Fruit fly (Drosophila melanogaster) whole organism, wandering third instar larva: Measurements from ENCODE around the gene CG43844.

Experiments
- Abd-B ChIP-seq: fragments of >200 bp; optimal IDR thresholded peaks from 2 replicates; lab custom pipeline; 2017; ENCODE audit warnings: missing biosample characterization, missing genetic modification characterization
- CG32264 ChIP-seq: fragments of 200-800 bp; sonication (Bioruptor generic); optimal IDR thresholded peaks from 2 replicates; lab custom pipeline; 2016; ENCODE audit warnings: missing biosample characterization, missing genetic modification characterization
- CrebA ChIP-seq: fragments of 200-800 bp; sonication (Bioruptor generic); optimal IDR thresholded peaks from 2 replicates; lab custom pipeline; 2016; ENCODE audit warnings: missing biosample characterization, mild to moderate bottlenecking, missing genetic modification characterization, borderline replicate concordance
- Dfd ChIP-seq: fragments of >200 bp; optimal IDR thresholded peaks from 2 replicates; lab custom pipeline; 2017; ENCODE audit warnings: missing biosample characterization, missing genetic modification characterization
- Dif ChIP-seq: fragments of 200-275, 200-300 bp; sonication (Bioruptor generic); optimal IDR thresholded peaks from 2 replicates; lab custom pipeline; 2018; ENCODE audit warnings: missing biosample characterization, missing genetic modification characterization; ENCODE audit not compliant: partially characterized antibody
- Hnf4 ChIP-seq: fragments of 200-800 bp; sonication (Bioruptor generic); optimal IDR thresholded peaks from 2 replicates; lab custom pipeline; 2016; ENCODE audit warnings: missing biosample characterization, mild to moderate bottlenecking, missing genetic modification characterization
- Hr78 ChIP-seq: fragments of >200 bp; optimal IDR thresholded peaks from 2 replicates; lab custom pipeline; 2017; ENCODE audit warnings: missing biosample characterization, missing genetic modification characterization
- Hr83 ChIP-seq: fragments of 200-300 bp; sonication (Bioruptor generic); optimal IDR thresholded peaks from 2 replicates; lab custom pipeline; 2016; ENCODE audit warnings: missing biosample characterization, mild to moderate bottlenecking, missing genetic modification characterization, moderate library complexity; ENCODE audit not compliant: poor library complexity, severe bottlenecking
- Jra ChIP-seq: sonication (Bioruptor generic); optimal IDR thresholded peaks from 2 replicates; lab custom pipeline; 2016; ENCODE audit warnings: missing biosample characterization, missing genetic modification characterization
- Mio ChIP-seq: sonication (Bioruptor generic); optimal IDR thresholded peaks from 2 replicates; lab custom pipeline; 2016; ENCODE audit warnings: missing biosample characterization, missing genetic modification characterization
- Myc ChIP-seq: fragments of >200 bp; optimal IDR thresholded peaks from 2 replicates; lab custom pipeline; 2017
- N ChIP-seq: fragments of >200 bp; optimal IDR thresholded peaks from 2 replicates; lab custom pipeline; 2018; ENCODE audit warnings: missing biosample characterization, missing external identifiers, missing genetic modification characterization
- OdsH ChIP-seq: fragments of 200-800 bp; sonication (Bioruptor generic); optimal IDR thresholded peaks from 2 replicates; lab custom pipeline; 2016; ENCODE audit warnings: missing biosample characterization, mild to moderate bottlenecking, missing genetic modification characterization
- Rel ChIP-seq, 2 experiments: fragments of 200-800 bp; sonication (Bioruptor generic) in 1 of 2; optimal IDR thresholded peaks; 2 replicates in 1 of 2; 3 replicates in 1 of 2; lab custom pipeline; 2016 to 2019; ENCODE audit warnings: mild to moderate bottlenecking in 2 of 2, missing biosample characterization in 2 of 2, missing genetic modification characterization in 2 of 2, moderate library complexity in 1 of 2
- Sp1 ChIP-seq: fragments of 200-800 bp; sonication (Bioruptor generic); optimal IDR thresholded peaks from 3 replicates; lab custom pipeline; 2019; ENCODE audit warnings: missing biosample characterization, mild to moderate bottlenecking, missing genetic modification characterization, moderate library complexity
- Vsx2 ChIP-seq: fragments of 200-300, 225-300 bp; sonication (Bioruptor generic); optimal IDR thresholded peaks from 2 replicates; lab custom pipeline; 2018; ENCODE audit warnings: missing biosample characterization, missing genetic modification characterization; ENCODE audit not compliant: partially characterized antibody
- br ChIP-seq: fragments of 200-800 bp; sonication (Bioruptor generic); optimal IDR thresholded peaks from 2 replicates; lab custom pipeline; 2016; ENCODE audit warnings: missing biosample characterization, missing genetic modification characterization
- brk ChIP-seq: fragments of 200-800 bp; sonication (Bioruptor generic); optimal IDR thresholded peaks from 2 replicates; lab custom pipeline; 2016; ENCODE audit warnings: missing biosample characterization, mild to moderate bottlenecking, missing genetic modification characterization
- dl ChIP-seq, 2 experiments: fragments of 175-275, 200-275 bp in 1 of 2; fragments of 200-275 bp in 1 of 2; sonication (Bioruptor generic); optimal IDR thresholded peaks; lab custom pipeline; 2018; ENCODE audit warnings: mild to moderate bottlenecking in 2 of 2, missing biosample characterization in 2 of 2, missing genetic modification characterization in 2 of 2, moderate library complexity in 2 of 2; ENCODE audit not compliant: partially characterized antibody in 2 of 2, insufficient read depth in 1 of 2
- dmrt93B ChIP-seq: fragments of 200-800 bp; sonication (Bioruptor generic); optimal IDR thresholded peaks from 2 replicates; lab custom pipeline; 2018; ENCODE audit warnings: missing biosample characterization, mild to moderate bottlenecking, missing genetic modification characterization
- ey ChIP-seq: fragments of 200-800 bp; sonication (Bioruptor generic); optimal IDR thresholded peaks from 2 replicates; lab custom pipeline; 2016; ENCODE audit warnings: missing biosample characterization, missing genetic modification characterization
- foxo ChIP-seq, 2 experiments: fragments of 200-800 bp; sonication (Bioruptor generic); optimal IDR thresholded peaks; 2 replicates in 1 of 2; 3 replicates in 1 of 2; lab custom pipeline; 2016 to 2017; ENCODE audit warnings: missing biosample characterization in 2 of 2, missing genetic modification characterization in 2 of 2
- fru ChIP-seq: fragments of 200-800 bp; sonication (Bioruptor generic); optimal IDR thresholded peaks from 3 replicates; lab custom pipeline; 2016; ENCODE audit warnings: missing biosample characterization, mild to moderate bottlenecking, missing genetic modification characterization
- h ChIP-seq: fragments of 200-800 bp; sonication (Bioruptor generic); optimal IDR thresholded peaks from 3 replicates; lab custom pipeline; 2016; ENCODE audit warnings: missing biosample characterization, mild to moderate bottlenecking, missing genetic modification characterization
- jim ChIP-seq: fragments of 175-275, 200-325 bp; sonication (Bioruptor generic); optimal IDR thresholded peaks from 2 replicates; lab custom pipeline; 2016; ENCODE audit warnings: missing biosample characterization, mild to moderate bottlenecking, missing genetic modification characterization
- pan ChIP-seq: fragments of >200 bp; optimal IDR thresholded peaks from 2 replicates; lab custom pipeline; 2017
- psq ChIP-seq: fragments of 200-800 bp; sonication (Bioruptor generic); optimal IDR thresholded peaks from 3 replicates; lab custom pipeline; 2017; ENCODE audit warnings: missing biosample characterization, mild to moderate bottlenecking, missing genetic modification characterization, moderate library complexity
- rgr ChIP-seq: fragments of 200-800 bp; sonication (Bioruptor generic); optimal IDR thresholded peaks from 3 replicates; lab custom pipeline; 2016; ENCODE audit warnings: missing biosample characterization, mild to moderate bottlenecking, missing genetic modification characterization
- sage ChIP-seq: fragments of 200-800 bp; sonication (Bioruptor generic); optimal IDR thresholded peaks from 2 replicates; lab custom pipeline; 2016; ENCODE audit warnings: missing biosample characterization, mild to moderate bottlenecking, missing genetic modification characterization
- sv ChIP-seq: fragments of 200-800 bp; sonication (Bioruptor generic); optimal IDR thresholded peaks from 3 replicates; lab custom pipeline; 2016; ENCODE audit warnings: missing biosample characterization, missing genetic modification characterization
- tai ChIP-seq: sonication (Bioruptor generic); optimal IDR thresholded peaks from 2 replicates; lab custom pipeline; 2016; ENCODE audit warnings: missing biosample characterization, missing genetic modification characterization
- usp ChIP-seq: fragments of >200 bp; optimal IDR thresholded peaks from 2 replicates; lab custom pipeline; 2017; ENCODE audit warnings: missing biosample characterization, missing genetic modification characterization
- woc ChIP-seq: sonication (Bioruptor generic); optimal IDR thresholded peaks from 2 replicates; lab custom pipeline; 2016; ENCODE audit warnings: missing biosample characterization, mild to moderate bottlenecking, missing genetic modification characterization

The CG43844 gene

DNA sequence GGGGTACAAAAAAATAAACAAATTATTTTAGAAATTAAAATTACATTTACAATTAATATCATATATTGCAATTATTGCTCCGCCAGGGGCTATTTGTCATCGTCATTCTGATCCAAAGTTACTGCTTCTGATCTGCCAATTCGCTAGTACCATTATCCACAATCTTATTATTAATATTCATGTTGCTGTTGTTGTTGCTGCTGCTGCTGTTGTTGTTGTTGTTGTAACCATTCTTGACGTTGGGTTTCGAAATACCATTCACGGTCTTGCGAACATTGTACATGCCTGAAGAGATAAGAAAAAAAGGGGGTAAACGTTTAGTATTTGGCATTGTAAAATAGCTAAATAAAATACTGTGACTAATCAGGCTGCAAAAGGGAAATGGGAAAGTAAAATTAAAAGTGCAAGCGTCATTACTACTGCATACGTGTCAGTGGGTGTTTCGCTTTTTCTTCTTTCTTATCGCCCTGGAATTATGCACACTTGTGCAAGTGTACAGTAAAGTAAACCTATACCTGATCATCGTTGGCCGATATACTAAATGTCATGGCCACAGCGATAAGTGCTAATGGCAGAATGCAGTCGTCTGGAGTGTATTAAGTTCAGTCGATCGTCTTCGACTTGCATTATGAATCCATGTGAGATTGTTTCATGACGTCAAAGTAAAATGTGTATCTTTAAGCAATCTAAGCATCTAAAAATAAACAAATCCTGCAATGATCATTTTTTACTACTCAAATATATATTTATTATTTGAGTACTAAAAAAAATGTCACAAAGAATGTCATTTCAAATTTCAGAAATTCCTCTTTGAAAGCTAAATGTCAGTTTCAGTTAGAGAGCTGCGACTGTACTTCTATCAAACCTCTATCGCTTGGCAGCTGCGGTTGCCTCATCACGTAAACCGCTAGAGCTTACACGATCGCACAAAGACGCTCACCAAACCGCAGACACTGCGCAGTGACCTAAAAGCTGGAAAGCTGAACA, 37.5 kb upstream of the CG43844 start:
- TF ChIP-seq Dif (GFP tag; lab: Kevin White, UChicago) = peak; percentile 36
- no peak for TF ChIP-seq Dfd
- TF ChIP-seq Myc (lab: Kevin White, UChicago) = no peak
- no peak for TF ChIP-seq usp (GFP tag; lab: Kevin White, UChicago)
- TF ChIP-seq Mio = no peak
- TF ChIP-seq dl (GFP tag; optimal IDR thresholded peaks at IDR 0.05; lab: Kevin White, UChicago; ENCODE audit: insufficient read depth in 1 of 2, partially characterized antibody in 2 of 2) = no peak
- no peak for TF ChIP-seq sv (GFP tag; lab: Kevin White, UChicago)
- no peak for TF ChIP-seq Rel (GFP tag; optimal IDR thresholded peaks at IDR 0.05; lab: Kevin White, UChicago)
- TF ChIP-seq Rel (tag; optimal IDR thresholded peaks at IDR 0.05; lab: Kevin White, UChicago) = peak; percentile 51
- TF ChIP-seq tai (GFP tag; lab: Kevin White, UChicago) = no peak
- TF ChIP-seq Hnf4 (GFP tag; lab: Kevin White, UChicago) = no peak
- TF ChIP-seq CrebA (GFP tag; lab: Kevin White, UChicago) = peak; percentile 58

- TF ChIP-seq rgr = peak; percentile 22
- TF ChIP-seq Hr83 (GFP tag; lab: Kevin White, UChicago) = peak; percentile 2
- peak; percentile 75 for TF ChIP-seq psq
- TF ChIP-seq Mio = no peak
- TF ChIP-seq Dif (GFP tag; lab: Kevin White, UChicago) = no peak
- TF ChIP-seq dmrt93B = no peak
- no peak for TF ChIP-seq Abd-B (GFP tag; lab: Kevin White, UChicago)
- no peak for TF ChIP-seq Myc (lab: Kevin White, UChicago)
- TF ChIP-seq ey (GFP tag; lab: Kevin White, UChicago) = no peak
- peak; percentile 7 for TF ChIP-seq OdsH (GFP tag; lab: Kevin White, UChicago)
- TF ChIP-seq fru (GFP tag; lab: Kevin White, UChicago) = peak; percentile 9
- no peak for TF ChIP-seq woc (GFP tag; lab: Kevin White, UChicago)
- TF ChIP-seq sage (GFP tag; lab: Kevin White, UChicago) = no peak
- TF ChIP-seq dl (GFP tag; optimal IDR thresholded peaks at IDR 0.05; lab: Kevin White, UChicago; ENCODE audit: insufficient read depth in 1 of 2, partially characterized antibody in 2 of 2) = no peak
- TF ChIP-seq h (GFP tag; lab: Kevin White, UChicago) = no peak
- TF ChIP-seq N (GFP tag; lab: Kevin White, UChicago) = no peak
- no peak for TF ChIP-seq Hr78
- no peak for TF ChIP-seq Sp1 (GFP tag; lab: Kevin White, UChicago)
- TF ChIP-seq sv (GFP tag; lab: Kevin White, UChicago) = no peak
- TF ChIP-seq CG32264 (GFP tag; lab: Kevin White, UChicago) = no peak
- no peak for TF ChIP-seq Rel (GFP tag; optimal IDR thresholded peaks at IDR 0.05; lab: Kevin White, UChicago)
- peak; percentile 10 for TF ChIP-seq Rel (tag; optimal IDR thresholded peaks at IDR 0.05; lab: Kevin White, UChicago)
These were observed 36.6 kb upstream of the CG43844 start for dm6 chr3R:21852579-21853233.

DNA sequence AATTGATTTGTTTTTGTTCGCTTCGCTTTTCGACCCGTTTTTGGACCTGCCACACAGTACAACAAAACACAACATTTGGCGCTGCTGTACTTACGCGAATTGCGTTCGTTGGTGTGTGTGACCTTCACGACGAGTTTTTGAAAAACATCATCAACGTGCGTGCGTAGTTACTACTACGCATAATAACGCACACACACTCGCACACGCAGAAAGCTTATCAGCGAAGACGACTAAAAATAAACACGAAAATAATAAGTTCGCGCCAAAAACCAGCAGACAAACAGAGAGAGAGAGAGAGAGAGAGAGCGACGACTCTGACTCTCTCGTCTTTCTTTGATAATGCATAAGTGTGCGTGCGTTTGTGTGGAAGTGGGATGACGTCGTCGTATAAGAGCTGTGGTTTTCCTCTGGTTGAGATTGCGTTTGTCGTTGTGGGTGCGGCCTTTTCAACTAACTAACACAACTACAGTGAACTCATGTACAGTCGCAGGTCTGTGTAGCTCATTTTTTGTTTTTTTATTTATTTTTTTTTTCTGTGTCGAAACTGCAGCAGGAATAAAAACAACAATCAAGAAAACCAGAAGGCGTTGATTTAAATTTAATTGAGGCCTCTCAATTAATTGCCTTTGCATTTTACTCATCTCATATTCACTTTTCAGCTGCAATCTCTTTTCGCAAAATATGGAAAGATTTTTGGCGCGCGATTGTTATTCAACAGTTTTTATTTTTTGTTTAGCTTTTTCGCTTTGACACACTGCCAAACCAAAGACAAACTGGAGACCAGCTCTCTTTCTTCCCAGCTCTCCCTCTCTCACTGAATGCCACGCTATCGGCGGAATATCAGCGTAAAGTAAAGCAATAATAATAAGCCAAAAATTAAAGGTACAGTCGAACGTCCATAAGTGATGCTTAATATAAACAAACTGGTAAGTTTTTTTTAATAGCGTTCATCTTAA, 35.4 kb upstream of the CG43844 start:
- TF ChIP-seq dl (GFP tag; optimal IDR thresholded peaks at IDR 0.05; lab: Kevin White, UChicago; ENCODE audit: insufficient read depth in 1 of 2, partially characterized antibody in 2 of 2) (peak; percentile 87 to 88), Hnf4 (GFP tag; lab: Kevin White, UChicago) (peak; percentile 1), Vsx2 (GFP tag; lab: Kevin White, UChicago) (peak; percentile 75), br (peak; percentile 10), CG32264 (GFP tag; lab: Kevin White, UChicago) (peak; percentile 15), sv (GFP tag; lab: Kevin White, UChicago) (no peak), CrebA (GFP tag; lab: Kevin White, UChicago) (peak; percentile 93), psq (peak; percentile 84), fru (GFP tag; lab: Kevin White, UChicago) (peak; percentile 41), rgr (peak; percentile 24), Hr83 (GFP tag; lab: Kevin White, UChicago) (peak; percentile 91), dmrt93B (no peak), Sp1 (GFP tag; lab: Kevin White, UChicago) (peak; percentile 54), woc (GFP tag; lab: Kevin White, UChicago) (peak; percentile 38), tai (GFP tag; lab: Kevin White, UChicago) (no peak), sage (GFP tag; lab: Kevin White, UChicago) (peak; percentile 76), Dif (GFP tag; lab: Kevin White, UChicago) (peak; percentile 94), Jra (GFP tag; lab: Kevin White, UChicago) (peak; percentile 61), h (GFP tag; lab: Kevin White, UChicago) (peak; percentile 47), Rel (GFP tag; optimal IDR thresholded peaks at IDR 0.05; lab: Kevin White, UChicago) (peak; percentile 91), Rel (tag; optimal IDR thresholded peaks at IDR 0.05; lab: Kevin White, UChicago) (no peak), Dfd (no peak), ey (GFP tag; lab: Kevin White, UChicago) (no peak), foxo (GFP tag; optimal IDR thresholded peaks at IDR 0.05; lab: Kevin White, UChicago) (peak; percentile 31 to 64), jim (GFP tag; lab: Kevin White, UChicago) (peak; percentile 56), N (GFP tag; lab: Kevin White, UChicago) (peak; percentile 48), brk (GFP tag; lab: Kevin White, UChicago) (peak; percentile 86), Mio (peak; percentile 9), pan (lab: Kevin White, UChicago) (no peak)
